Worm (Caenorhabditis elegans) whole organism, L2 larva: Measurements from ENCODE around the gene Y41D4B.14.

Source experiments
- R02D3.7 ChIP-seq: fragments of 150-350 bp; optimal IDR thresholded peaks from 2 replicates; lab custom pipeline; 2014; ENCODE audit warnings: missing biosample characterization, missing genetic modification characterization
- ama-1 ChIP-seq: fragments of 150-350 bp; optimal IDR thresholded peaks from 2 replicates; lab custom pipeline; 2018; ENCODE audit warnings: inconsistent platforms
- ceh-16 ChIP-seq: fragments of 150-350 bp; optimal IDR thresholded peaks from 2 replicates; lab custom pipeline; 2014; ENCODE audit warnings: missing biosample characterization, missing genetic modification characterization
- elt-1 ChIP-seq: fragments of 150-350 bp; optimal IDR thresholded peaks from 2 replicates; lab custom pipeline; 2014; ENCODE audit warnings: missing biosample characterization, missing genetic modification characterization
- lin-13 ChIP-seq: fragments of 150-350 bp; optimal IDR thresholded peaks from 2 replicates; lab custom pipeline; 2014; ENCODE audit warnings: missing biosample characterization, missing genetic modification reagents, missing genetic modification characterization
- nhr-11 ChIP-seq: fragments of 150-350 bp; optimal IDR thresholded peaks from 2 replicates; lab custom pipeline; 2014; ENCODE audit warnings: missing biosample characterization, missing genetic modification characterization
- nhr-12 ChIP-seq: fragments of 150-350 bp; optimal IDR thresholded peaks from 2 replicates; lab custom pipeline; 2014; ENCODE audit warnings: missing biosample characterization, missing genetic modification characterization
- nhr-237 ChIP-seq: fragments of 150-350 bp; optimal IDR thresholded peaks from 2 replicates; lab custom pipeline; 2014; ENCODE audit warnings: missing biosample characterization, missing genetic modification characterization
- nhr-25 ChIP-seq: fragments of 150-350 bp; sonication (generic microtip); optimal IDR thresholded peaks from 3 replicates; lab custom pipeline; 2014; ENCODE audit warnings: missing biosample characterization, missing genetic modification characterization
- snpc-4 ChIP-seq: fragments of 150-350 bp; optimal IDR thresholded peaks from 2 replicates; lab custom pipeline; 2014; ENCODE audit warnings: missing biosample characterization, missing genetic modification characterization

- TF ChIP-seq nhr-12 (tag; lab: Kevin White, UChicago), result no peak
- no peak for TF ChIP-seq ama-1
- no peak for TF ChIP-seq elt-1
- TF ChIP-seq nhr-25 (tag; lab: Kevin White, UChicago), result no peak
- no peak for TF ChIP-seq nhr-11 (tag; lab: Kevin White, UChicago)
- no peak for TF ChIP-seq R02D3.7
- no peak for TF ChIP-seq ceh-16 (tag; lab: Kevin White, UChicago)
- no peak for TF ChIP-seq nhr-237 (tag; lab: Kevin White, UChicago)
- no peak for TF ChIP-seq snpc-4 (tag; lab: Kevin White, UChicago)
- no peak for TF ChIP-seq lin-13 (GFP tag; lab: Kevin White, UChicago)
These were observed 26.2 kb downstream of the Y41D4B.14 start for ce11 chrIV:1602936-1603457.
